Worm (Caenorhabditis elegans) whole organism, L4/young adult: ENCODE results near the gene fbxa-172.

Experiments
- W03F9.2 ChIP-seq: fragments of 150-350 bp; optimal IDR thresholded peaks from 2 replicates; lab custom pipeline; 2014; ENCODE audit warnings: missing biosample characterization, missing genetic modification characterization
- dao-5 ChIP-seq: sonication (generic microtip); optimal IDR thresholded peaks from 2 replicates; lab custom pipeline; 2016; ENCODE audit warnings: missing genotype, missing genetic modification characterization, moderate library complexity, missing compliant biosample characterization
- him-1 ChIP-seq: sonication (generic microtip); optimal IDR thresholded peaks from 2 replicates; lab custom pipeline; 2016; ENCODE audit warnings: missing genotype, missing genetic modification reagents, missing genetic modification characterization, missing compliant biosample characterization

- no peak for TF ChIP-seq dao-5
- TF ChIP-seq him-1 (tag; lab: Kevin White, UChicago): no peak
- no peak for TF ChIP-seq W03F9.2 (tag; lab: Kevin White, UChicago)
Measured at ce11 chrV:17580017-17580416, 21.0 kb downstream of the fbxa-172 start.
